Fruit fly (Drosophila melanogaster) whole organism, embryonic: ENCODE results near the gene PK1-R.

ENCODE experiments used
- Ada2b ChIP-seq: fragments of 200-800 bp; sonication (Bioruptor generic); IDR thresholded peaks from 2 replicates; pipeline ENCODE4 v1.3.6; 2022; ENCODE audit warnings: missing biosample characterization, missing genetic modification characterization
- BEAF-32 ChIP-seq: fragments of 200-800 bp; sonication (Bioruptor generic); optimal IDR thresholded peaks from 3 replicates; lab custom pipeline; 2017; ENCODE audit warnings: missing biosample characterization, missing genetic modification characterization, mild to moderate bottlenecking, moderate library complexity, missing genetic modification reagents
- CG11398 ChIP-seq: fragments of 200-800 bp; sonication (Bioruptor generic); optimal IDR thresholded peaks from 2 replicates; lab custom pipeline; 2016; ENCODE audit warnings: missing biosample characterization, missing genetic modification characterization
- CG11504 ChIP-seq: fragments of 200-800 bp; sonication (Bioruptor generic); optimal IDR thresholded peaks from 3 replicates; lab custom pipeline; 2019; ENCODE audit warnings: missing biosample characterization, mild to moderate bottlenecking, missing genetic modification characterization, moderate library complexity
- CG12659 ChIP-seq: fragments of 200-800 bp; sonication (Bioruptor generic); optimal IDR thresholded peaks from 3 replicates; lab custom pipeline; 2017; ENCODE audit warnings: mild to moderate bottlenecking, missing biosample characterization, missing genetic modification reagents, missing genetic modification characterization
- CG12769 ChIP-seq: fragments of 200-800 bp; sonication (Bioruptor generic); optimal IDR thresholded peaks from 2 replicates; lab custom pipeline; 2019; ENCODE audit warnings: missing biosample characterization, mild to moderate bottlenecking, missing genetic modification characterization, moderate library complexity
- CG14441 ChIP-seq: fragments of 200-800 bp; sonication (Bioruptor generic); IDR thresholded peaks from 2 replicates; pipeline ENCODE4 v1.3.6; 2022; ENCODE audit warnings: missing biosample characterization, missing genetic modification characterization
- CG14860 ChIP-seq: fragments of 200-800 bp; sonication (Bioruptor generic); IDR thresholded peaks from 3 replicates; pipeline ENCODE4 v1.3.6; 2022; ENCODE audit warnings: missing biosample characterization, missing genetic modification characterization; ENCODE audit not compliant: partially characterized antibody
- CG1602 ChIP-seq: fragments of 200-800 bp; sonication (Bioruptor generic); optimal IDR thresholded peaks from 3 replicates; lab custom pipeline; 2016; ENCODE audit warnings: missing biosample characterization, missing genetic modification characterization
- CG2712 ChIP-seq: fragments of 200-800 bp; optimal IDR thresholded peaks from 3 replicates; lab custom pipeline; 2019; ENCODE audit warnings: missing biosample characterization, mild to moderate bottlenecking, missing genetic modification characterization, moderate library complexity
- CG31441 ChIP-seq: fragments of 200-800 bp; sonication (Bioruptor generic); IDR thresholded peaks from 2 replicates; pipeline ENCODE4 v1.3.6; 2022; ENCODE audit warnings: missing biosample characterization, missing genetic modification characterization
- CG4360 ChIP-seq: fragments of 200-800 bp; sonication (Bioruptor generic); IDR thresholded peaks from 2 replicates; pipeline ENCODE4 v1.3.6; 2022; ENCODE audit warnings: missing biosample characterization, missing genetic modification characterization
- CG4707 ChIP-seq: fragments of 200-800 bp; sonication (Bioruptor generic); optimal IDR thresholded peaks from 2 replicates; lab custom pipeline; 2018; ENCODE audit warnings: missing biosample characterization, mild to moderate bottlenecking, missing genetic modification characterization, moderate library complexity
- CG5245 ChIP-seq: fragments of 200-800 bp; sonication (Bioruptor generic); optimal IDR thresholded peaks from 3 replicates; lab custom pipeline; 2016; ENCODE audit warnings: missing biosample characterization, missing genetic modification characterization
- CG7556 ChIP-seq: fragments of 200-800 bp; sonication (Bioruptor generic); optimal IDR thresholded peaks from 2 replicates; lab custom pipeline; 2017; ENCODE audit warnings: missing biosample characterization, mild to moderate bottlenecking, missing genetic modification characterization
- D19B ChIP-seq: fragments of 200-800 bp; sonication (Bioruptor generic); optimal IDR thresholded peaks from 2 replicates; lab custom pipeline; 2017; ENCODE audit warnings: missing biosample characterization, mild to moderate bottlenecking, missing genetic modification characterization
- Dek ChIP-seq: fragments of 200-800 bp; sonication (Bioruptor generic); optimal IDR thresholded peaks from 3 replicates; lab custom pipeline; 2019; ENCODE audit warnings: missing biosample characterization, mild to moderate bottlenecking, missing genetic modification characterization, moderate library complexity
- E2f2 ChIP-seq: fragments of 200-800 bp; sonication (Bioruptor generic); IDR thresholded peaks from 2 replicates; pipeline ENCODE4 v1.3.6; 2022; ENCODE audit warnings: missing biosample characterization, missing genetic modification characterization
- H2.0 ChIP-seq: fragments of 200-800 bp; sonication (Bioruptor generic); IDR thresholded peaks from 2 replicates; pipeline ENCODE4 v1.3.6; 2022; ENCODE audit warnings: missing biosample characterization, missing genetic modification characterization
- Hr3 ChIP-seq: fragments of 200-800 bp; sonication (Bioruptor generic); optimal IDR thresholded peaks from 3 replicates; lab custom pipeline; 2016; ENCODE audit warnings: missing biosample characterization, missing genetic modification characterization
- Hr51 ChIP-seq, 2 experiments: fragments of 200-800 bp; sonication (Bioruptor generic); optimal IDR thresholded peaks; 2 replicates in 1 of 2; 3 replicates in 1 of 2; lab custom pipeline; 2016 to 2018; ENCODE audit warnings: missing biosample characterization in 2 of 2, missing genetic modification characterization in 2 of 2, mild to moderate bottlenecking in 1 of 2, moderate library complexity in 1 of 2
- Lpt ChIP-seq: fragments of >200 bp; optimal IDR thresholded peaks from 2 replicates; lab custom pipeline; 2018; ENCODE audit warnings: missing biosample characterization, missing genetic modification characterization
- NC2β ChIP-seq: fragments of 200-800 bp; sonication (Bioruptor generic); optimal IDR thresholded peaks from 2 replicates; lab custom pipeline; 2016; ENCODE audit warnings: missing biosample characterization, missing genetic modification characterization
- NK7.1 ChIP-seq: fragments of 200-800 bp; sonication (Bioruptor generic); optimal IDR thresholded peaks from 3 replicates; lab custom pipeline; 2016; ENCODE audit warnings: missing biosample characterization, missing genetic modification characterization
- Pdp1 ChIP-seq, 2 experiments: fragments of 200-800 bp; sonication (Bioruptor generic); optimal IDR thresholded peaks; 3 replicates each; lab custom pipeline; 2016; ENCODE audit warnings: missing biosample characterization in 2 of 2, missing genetic modification characterization in 2 of 2, mild to moderate bottlenecking in 1 of 2, moderate library complexity in 1 of 2
- Ptx1 ChIP-seq: fragments of 200-800 bp; sonication (Bioruptor generic); IDR thresholded peaks from 2 replicates; pipeline ENCODE4 v1.3.6; 2022; ENCODE audit warnings: missing biosample characterization, missing genetic modification characterization
- Six4 ChIP-seq: fragments of 200-800 bp; sonication (Bioruptor generic); optimal IDR thresholded peaks from 2 replicates; lab custom pipeline; 2016; ENCODE audit warnings: missing biosample characterization, missing genetic modification characterization
- Xbp1 ChIP-seq: fragments of 200-800 bp; sonication (Bioruptor generic); optimal IDR thresholded peaks from 3 replicates; lab custom pipeline; 2016; ENCODE audit warnings: missing biosample characterization, mild to moderate bottlenecking, missing genetic modification characterization
- ab ChIP-seq: fragments of 200-800 bp; sonication (Bioruptor generic); optimal IDR thresholded peaks from 2 replicates; lab custom pipeline; 2016; ENCODE audit warnings: missing biosample characterization, missing genetic modification characterization
- abd-A ChIP-seq: fragments of 200-800 bp; sonication (Bioruptor generic); optimal IDR thresholded peaks from 3 replicates; lab custom pipeline; 2019; ENCODE audit warnings: missing biosample characterization, mild to moderate bottlenecking, missing genetic modification characterization, moderate library complexity
- btn ChIP-seq: fragments of 200-800 bp; sonication (Bioruptor generic); optimal IDR thresholded peaks from 2 replicates; lab custom pipeline; 2016; ENCODE audit warnings: missing biosample characterization, missing genetic modification characterization
- cas ChIP-seq: fragments of 200-800 bp; sonication (Bioruptor generic); IDR thresholded peaks from 2 replicates; pipeline ENCODE4 v1.3.6; 2022; ENCODE audit warnings: missing biosample characterization, missing genetic modification characterization
- chinmo ChIP-seq: fragments of 200-800 bp; sonication (Bioruptor generic); IDR thresholded peaks from 4 replicates; pipeline ENCODE4 v1.3.6; 2022; ENCODE audit warnings: missing biosample characterization, missing genetic modification characterization; ENCODE audit not compliant: partially characterized antibody
- cwo ChIP-seq: fragments of 200-800 bp; sonication (Bioruptor generic); optimal IDR thresholded peaks from 3 replicates; lab custom pipeline; 2017; ENCODE audit warnings: missing biosample characterization, missing genetic modification characterization, mild to moderate bottlenecking, moderate library complexity, missing genetic modification reagents
- dysf ChIP-seq: fragments of 200-800 bp; sonication (Bioruptor generic); IDR thresholded peaks from 3 replicates; pipeline ENCODE4 v1.3.6; 2022; ENCODE audit warnings: missing biosample characterization, missing genetic modification characterization
- esg ChIP-seq: fragments of 200-800 bp; sonication (Bioruptor generic); conservative IDR thresholded peaks from 2 replicates; pipeline ENCODE4 v1.3.6; 2022; ENCODE audit warnings: missing biosample characterization, missing genetic modification characterization
- ewg ChIP-seq: fragments of 200-800 bp; sonication (Bioruptor generic); optimal IDR thresholded peaks from 3 replicates; lab custom pipeline; 2017; ENCODE audit warnings: mild to moderate bottlenecking, missing biosample characterization, missing genetic modification reagents, missing genetic modification characterization
- fd3F ChIP-seq: fragments of 200-800 bp; sonication (Bioruptor generic); optimal IDR thresholded peaks from 2 replicates; lab custom pipeline; 2018; ENCODE audit warnings: missing biosample characterization, mild to moderate bottlenecking, missing genetic modification characterization, moderate library complexity
- fd96Cb ChIP-seq: fragments of 200-800 bp; sonication (Bioruptor generic); optimal IDR thresholded peaks from 2 replicates; lab custom pipeline; 2018; ENCODE audit warnings: missing biosample characterization, mild to moderate bottlenecking, missing genetic modification characterization, moderate library complexity
- grau ChIP-seq: fragments of 200-800 bp; optimal IDR thresholded peaks from 3 replicates; lab custom pipeline; 2019; ENCODE audit warnings: missing biosample characterization, mild to moderate bottlenecking, missing genetic modification characterization, moderate library complexity
- lab ChIP-seq: fragments of 200-800 bp; sonication (Bioruptor generic); optimal IDR thresholded peaks from 3 replicates; lab custom pipeline; 2017; ENCODE audit warnings: missing biosample characterization, missing genetic modification characterization, mild to moderate bottlenecking, moderate library complexity, missing genetic modification reagents
- lmd ChIP-seq: fragments of 200-800 bp; sonication (Bioruptor generic); IDR thresholded peaks from 2 replicates; pipeline ENCODE4 v1.3.6; 2022; ENCODE audit warnings: missing biosample characterization, missing genetic modification characterization
- lola ChIP-seq, 3 experiments: fragments of >200 bp in 2 of 3; fragments of 200-800 bp in 1 of 3; sonication (Bioruptor generic) in 1 of 3; optimal IDR thresholded peaks; 2 replicates each; lab custom pipeline; 2017 to 2019; ENCODE audit warnings: missing biosample characterization in 3 of 3, missing genetic modification characterization in 3 of 3, mild to moderate bottlenecking in 1 of 3, moderate library complexity in 1 of 3
- onecut ChIP-seq: fragments of 200-800 bp; sonication (Bioruptor generic); IDR thresholded peaks from 2 replicates; pipeline ENCODE4 v1.3.6; 2022; ENCODE audit warnings: missing biosample characterization, missing genetic modification characterization
- sd ChIP-seq: fragments of 200-800 bp; sonication (Bioruptor generic); optimal IDR thresholded peaks from 3 replicates; lab custom pipeline; 2018; ENCODE audit warnings: missing biosample characterization, mild to moderate bottlenecking, missing genetic modification characterization, moderate library complexity
- slbo ChIP-seq: fragments of 200-800 bp; sonication (Bioruptor generic); IDR thresholded peaks from 2 replicates; pipeline ENCODE4 v1.3.6; 2022; ENCODE audit warnings: missing biosample characterization, missing genetic modification characterization
- ssp ChIP-seq: fragments of 200-800 bp; sonication (Bioruptor generic); IDR thresholded peaks from 2 replicates; pipeline ENCODE4 v1.3.6; 2022; ENCODE audit warnings: missing biosample characterization, missing genetic modification characterization
- tgo ChIP-seq: fragments of 200-800 bp; sonication (Bioruptor generic); IDR thresholded peaks from 3 replicates; pipeline ENCODE4 v1.3.6; 2022; ENCODE audit warnings: missing biosample characterization, missing genetic modification characterization
- tio ChIP-seq: fragments of 200-800 bp; sonication (Bioruptor generic); optimal IDR thresholded peaks from 2 replicates; lab custom pipeline; 2017; ENCODE audit warnings: missing biosample characterization, missing genetic modification characterization, inconsistent platforms

The PK1-R gene

dm6 chr3R:14095916-14096315 is 7.0 kb downstream of the PK1-R start:
- TF ChIP-seq chinmo (GFP tag; lab: Robert Waterston, UW) (0 out of 4 replicates have a peak, but pooled peaks have one; percentile 34), CG5245 (GFP tag; lab: Kevin White, UChicago) (no peak), abd-A (tag; lab: Kevin White, UChicago) (peak; percentile 20), CG12769 (tag; lab: Kevin White, UChicago) (peak; percentile 20), sd (peak; percentile 91), NK7.1 (GFP tag; lab: Kevin White, UChicago) (no peak), cas (GFP tag; lab: Robert Waterston, UW) (no peak)

- TF ChIP-seq CG11504 (tag; lab: Kevin White, UChicago) (peak; percentile 81), CG7556 (GFP tag; lab: Kevin White, UChicago) (peak; percentile 60), CG12659 (GFP tag; lab: Kevin White, UChicago) (peak; percentile 26), H2.0 (GFP tag; lab: Robert Waterston, UW) (peak; percentile 44; the same call in 1 of the 2 replicates), D19B (no peak), CG14441 (peak; percentile 38), CG4707 (GFP tag; lab: Kevin White, UChicago) (peak; percentile 9), Hr3 (GFP tag; lab: Kevin White, UChicago) (no peak), E2f2 (GFP tag; lab: Robert Waterston, UW) (peak; percentile 27; the same call in 1 of the 2 replicates), Pdp1 (GFP tag; optimal IDR thresholded peaks at IDR 0.05; lab: Kevin White, UChicago) (peak; percentile 8 to 24), CG4360 (GFP tag; lab: Robert Waterston, UW) (0 out of 2 replicates have a peak, but pooled peaks have one; percentile 11), Hr51 (GFP tag; optimal IDR thresholded peaks at IDR 0.05; lab: Kevin White, UChicago) (peak in 1 of 2 experiments; percentile 73), btn (GFP tag; lab: Kevin White, UChicago) (no peak), tgo (peak; percentile 67), Dek (tag; lab: Kevin White, UChicago) (peak; percentile 43), fd3F (peak; percentile 21), slbo (GFP tag; lab: Robert Waterston, UW) (peak; percentile 68), ewg (GFP tag; lab: Kevin White, UChicago) (no peak), esg (GFP tag; lab: Robert Waterston, UW) (peak; percentile 41), lola (GFP tag; optimal IDR thresholded peaks at IDR 0.05; lab: Kevin White, UChicago) (no peak), NC2β (GFP tag; lab: Kevin White, UChicago) (no peak), lab (GFP tag; lab: Kevin White, UChicago) (peak; percentile 39), cwo (GFP tag; lab: Kevin White, UChicago) (peak; percentile 54), Lpt (GFP tag; lab: Kevin White, UChicago) (no peak), ab (GFP tag; lab: Kevin White, UChicago) (no peak), Xbp1 (peak; percentile 30), CG14860 (GFP tag; lab: Robert Waterston, UW) (no peak), fd96Cb (peak; percentile 53), lmd (GFP tag; lab: Robert Waterston, UW) (peak; percentile 60), CG1602 (GFP tag; lab: Kevin White, UChicago) (no peak), CG2712 (tag; lab: Kevin White, UChicago) (peak; percentile 72), CG11398 (GFP tag; lab: Kevin White, UChicago) (no peak), Ptx1 (GFP tag; lab: Robert Waterston, UW) (peak; percentile 76), CG31441 (GFP tag; lab: Robert Waterston, UW) (peak; percentile 64), tio (GFP tag; lab: Kevin White, UChicago) (no peak), dysf (GFP tag; lab: Robert Waterston, UW) (peak; percentile 74), BEAF-32 (GFP tag; lab: Kevin White, UChicago) (peak; percentile 9), grau (tag; lab: Kevin White, UChicago) (peak; percentile 59), onecut (no peak), ssp (peak; percentile 46; the same call in 1 of the 2 replicates), Ada2b (GFP tag; lab: Robert Waterston, UW) (peak; percentile 72), Six4 (peak; percentile 21)
These were observed 7.5 kb downstream of the PK1-R start for dm6 chr3R:14095428-14095827.
